Fruit fly (Drosophila melanogaster): ENCODE results near the gene dsb.

dsb gene

DNA sequence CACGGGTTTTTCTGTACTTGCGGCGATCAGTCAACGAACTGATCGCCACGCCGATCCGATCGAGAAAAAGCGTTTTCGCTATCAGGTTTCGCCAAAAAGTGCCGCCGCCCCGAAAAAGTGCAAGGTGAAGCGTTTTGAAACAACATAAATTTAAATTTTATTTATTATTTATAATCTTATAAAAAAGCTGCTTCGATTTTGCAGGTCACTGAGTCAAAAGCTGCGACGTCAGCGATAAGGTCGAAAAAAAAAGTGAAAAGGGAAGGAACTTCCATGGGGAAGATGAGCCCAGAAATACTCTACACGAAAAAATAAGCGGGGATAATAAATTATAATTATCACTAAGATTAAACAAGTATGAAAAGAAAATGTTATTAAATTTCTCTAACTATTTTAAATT is 12.3 kb downstream of the dsb start:
- TF ChIP-seq noc (tag; optimal IDR thresholded peaks at IDR 0.05) = no peak

DNA sequence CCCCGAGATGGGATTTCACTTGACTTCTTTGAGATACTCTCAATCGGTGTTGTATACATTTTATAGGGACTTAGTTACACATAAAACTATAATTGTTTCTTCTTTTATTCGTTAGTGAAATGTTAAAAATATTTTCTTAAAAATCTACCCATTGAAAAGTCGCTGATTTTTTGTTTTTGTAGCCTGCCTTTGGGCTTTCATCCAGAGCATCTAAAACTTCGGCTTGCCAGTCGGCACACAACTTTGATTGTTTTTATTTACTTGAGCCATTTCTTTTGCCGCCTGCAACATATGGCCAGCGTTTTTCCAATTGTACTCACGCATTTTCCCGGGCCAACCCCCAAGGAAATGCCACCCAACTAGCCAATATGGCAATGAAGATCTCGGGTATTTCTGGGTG is 18.1 kb downstream of the dsb start:
- no peak for TF ChIP-seq noc (tag; optimal IDR thresholded peaks at IDR 0.05)

DNA sequence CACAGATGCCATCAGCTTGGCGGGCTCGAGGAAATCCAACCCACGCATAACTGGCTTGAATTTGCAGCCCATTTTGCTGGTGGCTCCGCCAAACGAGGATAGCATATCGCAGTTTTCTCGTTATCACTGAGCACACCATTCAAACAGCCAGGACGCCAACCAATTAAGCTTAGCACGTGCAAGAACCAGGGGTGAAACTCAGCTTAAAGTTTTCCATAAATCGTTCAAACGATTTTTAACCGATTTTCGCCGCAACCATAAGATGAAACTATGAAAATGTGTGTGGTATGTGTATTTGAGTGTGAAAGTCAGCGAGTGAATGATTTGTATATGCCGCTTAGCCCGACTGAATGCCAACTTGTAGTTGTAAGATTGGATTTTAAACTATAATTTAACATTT is 19.1 kb downstream of the dsb start:
- TF ChIP-seq noc (tag; optimal IDR thresholded peaks at IDR 0.05) = no peak

DNA sequence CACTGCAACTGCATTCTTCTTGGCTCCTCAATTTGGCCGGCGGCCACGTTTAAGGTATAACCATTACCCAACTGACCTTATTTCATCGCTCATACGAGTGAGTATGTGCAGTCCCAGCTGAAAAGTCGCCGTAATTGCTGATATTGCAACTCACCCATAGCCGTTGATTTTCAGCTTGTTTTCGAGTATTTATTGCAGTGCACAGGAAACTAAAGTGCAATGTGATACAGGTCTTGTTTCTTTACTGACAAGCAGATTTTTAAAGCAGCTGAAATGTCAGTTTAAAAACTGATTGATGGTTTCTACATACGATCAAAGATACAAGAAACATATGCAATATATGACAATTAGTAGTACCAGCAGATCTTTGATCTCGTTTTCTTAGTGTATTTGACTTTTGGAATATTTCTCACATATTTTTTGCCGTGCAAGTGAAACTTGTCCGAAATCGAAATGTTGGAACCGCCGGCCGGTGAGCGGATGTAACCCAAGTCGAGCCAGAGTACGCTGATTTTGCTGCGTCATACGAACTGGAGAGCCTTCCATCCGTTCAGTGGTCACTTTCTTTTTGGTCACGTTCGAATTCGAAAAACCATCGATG is 22.0 kb downstream of the dsb start:
- TF ChIP-seq noc (tag; optimal IDR thresholded peaks at IDR 0.05) = no peak

DNA sequence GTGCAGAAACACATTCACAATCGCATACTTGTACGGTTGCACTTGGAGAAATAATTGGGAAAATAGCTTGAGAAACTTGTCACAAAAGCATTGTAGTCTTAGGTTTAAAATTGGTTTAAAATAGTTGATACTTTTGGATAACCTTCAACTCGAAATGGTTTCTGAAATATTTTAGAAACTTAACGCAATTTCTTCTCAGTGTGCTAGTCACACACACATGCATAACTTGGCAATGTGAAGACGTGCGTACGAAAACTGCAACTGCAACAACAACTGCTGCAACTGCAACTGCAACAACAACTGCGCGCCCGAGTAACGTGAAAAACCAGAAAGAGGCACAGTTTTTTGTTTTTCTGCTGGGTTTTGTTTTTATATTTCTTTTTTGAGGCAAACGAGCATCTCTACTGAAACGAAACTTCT is 23.9 kb downstream of the dsb start:
- no peak for TF ChIP-seq noc (tag; optimal IDR thresholded peaks at IDR 0.05)

DNA sequence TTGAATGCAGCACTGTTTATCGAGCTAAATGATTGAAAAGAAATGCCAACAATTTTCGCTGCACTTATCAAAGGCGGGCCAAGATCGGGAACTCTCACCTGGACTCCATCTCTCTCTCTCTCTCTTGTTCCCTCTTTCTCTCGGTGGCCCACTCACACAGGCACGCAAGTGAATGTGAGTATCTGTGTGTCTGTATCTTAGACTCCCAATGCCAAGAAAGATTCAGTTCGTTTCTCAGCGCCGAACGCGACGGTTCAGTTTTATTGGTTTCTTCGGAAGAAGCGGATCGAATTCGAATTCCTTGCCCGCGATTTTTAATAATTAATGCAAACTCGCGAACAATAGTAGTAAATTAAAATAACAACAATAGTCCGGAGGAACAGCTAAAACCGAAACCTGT is 24.6 kb downstream of the dsb start, which contains the start of gene Tmhs:
Tmhs (plus strand) TSS at position 222 of the 400 bp plus-strand sequence.
- TF ChIP-seq noc (tag; optimal IDR thresholded peaks at IDR 0.05) = no peak

DNA sequence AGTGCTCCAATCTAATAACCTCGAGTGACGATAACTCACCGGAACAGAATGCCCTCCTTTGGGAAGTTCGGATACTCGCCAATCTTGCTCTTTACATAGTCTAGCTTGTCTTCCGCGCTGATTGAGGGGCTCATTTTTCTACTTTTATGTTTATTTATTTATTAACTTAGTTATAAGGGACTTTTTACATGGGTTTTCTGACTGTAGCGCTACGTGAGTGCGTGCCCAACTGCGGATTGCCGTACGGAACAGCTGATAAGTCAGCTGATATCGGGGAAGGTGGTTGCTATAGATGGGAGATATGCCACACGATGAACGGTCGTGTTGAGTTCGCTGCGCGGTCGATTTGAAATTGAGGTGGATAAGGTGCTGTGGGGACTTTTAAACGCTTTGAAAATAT is 25.3 kb downstream of the dsb start, which contains the start of gene Aprt:
Aprt (minus strand) TSS at position 368 of the 400 bp plus-strand sequence.
- TF ChIP-seq noc (tag; optimal IDR thresholded peaks at IDR 0.05) = peak; percentile 72

DNA sequence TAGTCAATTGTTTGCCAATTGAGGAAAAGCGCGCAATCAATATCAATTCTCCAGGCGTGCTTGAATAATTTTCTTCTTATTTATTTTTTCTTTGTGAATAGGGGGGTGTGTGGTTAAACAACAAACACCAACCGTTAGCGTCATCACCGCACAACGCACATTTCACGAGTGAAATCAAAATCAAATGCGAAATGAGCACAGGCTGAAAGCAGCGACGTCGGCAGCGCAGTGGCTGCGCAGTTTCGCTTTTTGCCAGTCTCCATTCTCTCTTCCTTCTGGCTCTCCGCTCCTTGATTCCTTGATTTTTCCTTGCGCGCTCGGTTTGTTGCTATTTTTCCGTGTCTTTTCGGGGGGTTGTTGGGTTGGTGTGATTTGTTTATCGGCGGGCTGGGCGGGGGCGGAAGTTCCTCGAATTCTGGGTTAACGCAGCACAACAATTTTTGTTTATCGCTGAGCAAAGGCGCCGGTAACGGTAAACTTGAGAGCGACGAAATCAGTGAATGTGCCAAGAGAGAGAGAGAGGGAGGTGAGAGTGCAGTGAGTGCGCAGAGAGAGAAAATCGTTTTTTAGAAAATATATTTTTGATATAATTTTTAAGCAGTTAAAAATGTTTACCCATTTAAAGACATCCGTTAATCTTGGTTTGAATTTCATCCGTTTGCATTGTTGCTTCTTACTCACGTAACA is 27.0 kb downstream of the dsb start, which contains the start of gene CG13937:
CG13937 (minus strand) TSS at position 174 of the 687 bp plus-strand sequence.
- TF ChIP-seq noc (tag; optimal IDR thresholded peaks at IDR 0.05) = no peak

DNA sequence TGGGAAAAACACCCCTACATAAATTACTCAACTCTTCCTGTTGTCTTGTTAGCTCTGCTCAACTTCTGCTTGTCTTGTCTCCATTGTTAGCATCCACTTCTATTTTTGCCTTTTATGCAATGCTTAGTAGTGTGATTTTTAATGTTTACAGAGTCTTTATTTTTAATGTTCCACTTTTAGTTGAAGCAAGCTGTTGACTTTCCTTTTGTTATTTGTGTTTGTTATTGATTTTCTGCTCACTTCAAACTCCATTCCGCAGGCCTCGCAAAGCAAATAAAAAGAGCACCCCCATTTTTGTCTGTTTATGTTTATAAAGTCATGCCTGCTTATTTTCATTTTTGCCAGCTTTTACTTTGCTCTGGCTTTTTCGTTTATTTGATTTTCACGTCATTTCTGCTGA is 28.1 kb downstream of the dsb start:
- peak; percentile 16 for TF ChIP-seq noc (tag; optimal IDR thresholded peaks at IDR 0.05)

DNA sequence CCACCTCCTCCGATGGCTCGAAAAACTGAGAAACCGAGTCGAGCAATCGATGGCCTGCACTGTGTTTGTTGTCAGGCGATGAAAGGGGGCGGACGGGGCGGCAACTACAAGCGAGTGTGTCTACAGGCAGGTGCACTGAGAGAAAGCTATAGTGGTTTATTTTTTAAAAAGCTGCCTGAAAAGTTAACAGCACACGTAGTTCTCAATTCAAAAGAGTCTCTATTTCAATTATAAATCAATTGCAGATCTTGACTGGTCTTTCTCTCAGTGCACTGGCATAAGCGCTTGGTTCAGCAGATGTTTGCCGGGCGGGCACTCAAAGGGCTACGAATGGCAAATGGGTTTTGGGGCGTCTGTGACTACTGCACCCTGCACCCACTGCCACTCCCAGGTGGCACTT is 29.3 kb downstream of the dsb start:
- TF ChIP-seq noc (tag; optimal IDR thresholded peaks at IDR 0.05) = no peak

DNA sequence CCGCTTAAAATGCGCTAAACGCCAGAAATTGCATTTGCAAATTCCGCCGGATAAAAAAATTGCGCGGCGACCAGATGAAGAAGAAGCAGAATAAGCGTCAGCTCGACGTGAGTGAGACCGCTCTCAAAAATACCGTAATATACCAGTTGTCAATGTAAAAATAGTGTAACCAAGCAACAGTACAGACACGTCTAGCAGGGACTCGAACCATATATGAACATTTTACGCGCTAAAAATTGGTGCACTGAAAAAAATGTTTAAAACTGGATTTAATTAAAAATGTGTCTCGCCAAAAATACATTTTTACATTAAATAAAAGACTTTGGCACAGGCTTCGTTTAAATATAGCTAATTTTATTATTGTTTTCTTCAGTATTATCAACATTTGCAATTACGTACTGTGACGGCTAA is 33.8 kb downstream of the dsb start, which contains the start of gene dre4:
dre4 (minus strand) TSS at position 98 of the 411 bp plus-strand sequence.
- TF ChIP-seq noc (tag; optimal IDR thresholded peaks at IDR 0.05) = peak; percentile 21

DNA sequence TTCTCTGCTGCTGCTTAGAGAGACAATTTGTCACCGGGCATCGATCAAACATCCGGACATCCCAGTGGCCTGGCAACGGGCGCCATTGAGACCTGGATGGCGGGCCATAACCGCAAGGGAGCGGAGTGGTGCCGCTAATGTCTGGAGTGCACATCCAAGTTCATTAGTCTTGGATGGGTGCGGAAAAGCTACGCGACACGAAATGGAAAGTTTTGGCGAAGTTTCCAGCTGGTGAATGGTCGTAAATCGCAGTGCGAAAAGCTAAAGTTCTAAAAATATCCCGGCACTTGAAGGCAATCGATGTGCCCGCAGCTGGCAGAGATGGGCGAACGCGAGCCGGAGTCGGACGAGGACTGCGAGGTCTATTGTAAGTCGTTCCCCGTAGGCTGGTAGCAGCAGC is 40.3 kb downstream of the dsb start, which contains the start of gene CG13924:
CG13924 (plus strand) TSS at position 301 of the 400 bp plus-strand sequence.
- TF ChIP-seq noc (tag; optimal IDR thresholded peaks at IDR 0.05) = no peak

DNA sequence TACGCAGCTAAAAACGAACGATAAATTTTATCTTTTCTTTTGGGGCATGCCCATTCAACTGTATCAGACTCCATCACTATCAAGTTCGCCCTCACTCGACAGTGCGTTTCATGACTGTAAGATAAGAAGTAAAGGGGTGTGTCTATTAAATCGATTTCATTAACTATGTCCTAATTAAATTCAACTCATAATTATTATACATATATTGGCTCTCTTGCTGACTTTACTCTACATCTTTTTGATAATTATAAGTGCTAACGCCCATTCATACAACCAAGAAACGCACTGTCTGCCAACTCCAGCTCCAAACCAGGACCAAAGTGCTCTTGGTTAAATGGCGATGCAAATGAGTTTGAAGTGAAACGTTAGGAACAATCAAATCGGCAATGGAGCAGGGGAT is 41.2 kb downstream of the dsb start:
- no peak for TF ChIP-seq noc (tag; optimal IDR thresholded peaks at IDR 0.05)

DNA sequence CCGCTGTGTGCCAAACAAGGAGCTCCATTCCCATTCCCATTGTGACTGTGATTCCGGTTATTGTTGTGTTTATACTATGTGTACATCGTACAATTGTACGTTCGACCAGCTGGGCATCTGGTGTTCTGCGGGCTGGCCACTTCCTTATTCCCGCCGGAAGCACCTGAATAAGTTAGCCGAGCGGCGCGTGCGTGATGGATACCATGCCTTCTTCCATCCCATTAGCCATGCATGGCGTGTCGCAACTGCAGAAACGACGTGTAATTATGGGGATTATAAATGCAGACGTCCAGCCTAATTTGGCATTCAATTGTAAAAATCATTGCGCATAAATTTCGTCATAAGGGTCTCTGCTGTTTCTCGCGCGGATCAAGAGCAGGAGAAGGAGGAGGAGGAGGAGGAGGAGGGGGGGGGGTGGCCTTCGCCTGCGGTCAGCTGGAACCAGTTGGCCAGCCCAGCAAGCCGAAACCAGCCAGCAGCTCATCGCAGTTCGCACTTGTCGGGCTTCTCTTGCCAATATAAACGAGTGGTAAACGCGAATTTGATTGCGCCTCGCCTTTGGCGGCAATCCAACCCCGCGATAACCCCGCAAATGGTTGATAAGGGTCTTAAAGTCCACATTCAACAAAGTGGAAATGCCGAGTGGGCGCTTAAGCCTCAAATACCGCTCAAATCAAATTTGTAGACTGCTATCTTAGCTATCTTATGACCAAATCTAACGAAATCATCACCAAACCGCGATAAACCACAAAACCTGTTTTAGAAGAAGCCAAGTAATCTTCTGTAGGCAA is 43.8 kb downstream of the dsb start:
- TF ChIP-seq noc (tag; optimal IDR thresholded peaks at IDR 0.05) = peak; percentile 7

DNA sequence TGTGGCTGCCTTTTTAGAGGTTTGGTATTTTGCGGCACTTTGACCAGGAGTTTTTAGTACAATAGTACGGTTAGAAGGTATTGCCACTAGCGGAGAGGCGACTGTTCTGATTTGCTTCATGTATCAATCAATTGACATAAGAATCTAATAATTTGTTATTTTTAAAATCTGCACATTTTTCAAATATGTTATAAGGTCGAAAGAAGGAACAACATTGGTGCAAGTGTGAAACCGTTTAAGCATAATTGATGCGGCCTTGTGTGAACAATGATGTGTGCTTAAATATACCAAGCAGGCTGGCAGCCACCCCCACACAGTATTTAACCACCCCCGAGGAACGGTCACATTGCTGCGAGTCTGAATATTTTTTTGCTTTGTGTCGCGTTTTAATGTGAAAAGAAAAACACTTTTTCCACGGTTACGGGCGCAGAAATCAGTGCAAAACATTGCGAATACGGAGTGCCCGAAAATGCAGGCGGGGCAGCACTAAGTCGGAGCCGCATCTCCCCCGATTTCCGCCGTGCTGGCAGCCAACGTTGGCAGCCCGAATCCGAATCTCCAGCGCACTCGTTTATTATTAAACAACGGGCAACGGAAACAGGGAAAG is 44.8 kb downstream of the dsb start, which contains the start of the genes HBS1 and CG12025:
HBS1 (minus strand) TSS at position 120 of the 607 bp plus-strand sequence.
CG12025 (plus strand) TSS at position 310 of the 607 bp plus-strand sequence.
- peak; percentile 21 for TF ChIP-seq noc (tag; optimal IDR thresholded peaks at IDR 0.05)
